Worm (Caenorhabditis elegans) whole organism, L3 larva: ENCODE measurements around the gene fbxb-112.
A peak's percentile ranks its signal among the peaks of the same experiment; 100 is the strongest.

ENCODE experiments used
- R02D3.7 ChIP-seq: fragments of 150-350 bp; optimal IDR thresholded peaks from 2 replicates; lab custom pipeline; 2014; ENCODE audit warnings: missing biosample characterization, missing genetic modification characterization
- ZK546.5 ChIP-seq: sonication (generic microtip); optimal IDR thresholded peaks from 2 replicates; lab custom pipeline; 2017; ENCODE audit warnings: missing biosample characterization, missing genetic modification characterization
- aly-2 ChIP-seq: fragments of 150-350 bp; optimal IDR thresholded peaks from 2 replicates; lab custom pipeline; 2014; ENCODE audit warnings: missing biosample characterization, missing genetic modification characterization
- ama-1 ChIP-seq: fragments of 150-350 bp; optimal IDR thresholded peaks from 2 replicates; lab custom pipeline; 2018
- ceh-82 ChIP-seq: fragments of 150-350 bp; optimal IDR thresholded peaks from 2 replicates; lab custom pipeline; 2014; ENCODE audit warnings: missing biosample characterization, missing genetic modification characterization
- egl-27 ChIP-seq: sonication (generic microtip); optimal IDR thresholded peaks from 4 replicates; lab custom pipeline; 2017; ENCODE audit warnings: missing biosample characterization, missing genetic modification reagents, missing genetic modification characterization
- elt-1 ChIP-seq: fragments of 150-350 bp; optimal IDR thresholded peaks from 2 replicates; lab custom pipeline; 2014; ENCODE audit warnings: missing biosample characterization, missing genetic modification characterization
- elt-2 ChIP-seq: sonication (generic microtip); optimal IDR thresholded peaks from 2 replicates; lab custom pipeline; 2016; ENCODE audit warnings: missing genetic modification reagents, mild to moderate bottlenecking, missing genetic modification characterization, missing compliant biosample characterization
- elt-3 ChIP-seq, 3 experiments: fragments of 150-350 bp in 1 of 3; sonication (generic microtip) in 2 of 3; optimal IDR thresholded peaks; 2 replicates in 2 of 3; 4 replicates in 1 of 3; lab custom pipeline; 2014 to 2017; ENCODE audit warnings: missing biosample characterization in 3 of 3, missing genetic modification characterization in 3 of 3
- fkh-10 ChIP-seq: sonication (generic microtip); optimal IDR thresholded peaks from 2 replicates; lab custom pipeline; 2017; ENCODE audit warnings: missing biosample characterization, missing genetic modification reagents, missing genetic modification characterization
- hmg-11 ChIP-seq: sonication (generic microtip); optimal IDR thresholded peaks from 2 replicates; lab custom pipeline; 2016; ENCODE audit warnings: missing genetic modification characterization, missing compliant biosample characterization
- jun-1 ChIP-seq: fragments of 150-350 bp; optimal IDR thresholded peaks from 2 replicates; lab custom pipeline; 2014; ENCODE audit warnings: missing biosample characterization, missing genetic modification reagents, missing genetic modification characterization
- lin-15B ChIP-seq: fragments of 150-350 bp; optimal IDR thresholded peaks from 2 replicates; lab custom pipeline; 2014; ENCODE audit warnings: missing biosample characterization, missing genetic modification characterization
- lin-39 ChIP-seq: fragments of 150-350 bp; optimal IDR thresholded peaks from 2 replicates; lab custom pipeline; 2018; ENCODE audit warnings: missing biosample characterization, missing genetic modification reagents, missing genetic modification characterization
- lsy-12 ChIP-seq: sonication (generic microtip); optimal IDR thresholded peaks from 2 replicates; lab custom pipeline; 2016; ENCODE audit warnings: mild to moderate bottlenecking, missing genetic modification characterization, missing compliant biosample characterization
- mdl-1 ChIP-seq: fragments of 150-350 bp; optimal IDR thresholded peaks from 2 replicates; lab custom pipeline; 2014; ENCODE audit warnings: missing biosample characterization, missing genetic modification characterization
- mml-1 ChIP-seq: fragments of 150-350 bp; sonication (generic microtip); optimal IDR thresholded peaks from 3 replicates; lab custom pipeline; 2014; ENCODE audit warnings: missing biosample characterization, missing genetic modification characterization
- nfya-1 ChIP-seq: sonication (generic microtip); optimal IDR thresholded peaks from 2 replicates; lab custom pipeline; 2017; ENCODE audit warnings: missing genetic modification characterization, mild to moderate bottlenecking, missing compliant biosample characterization, antibody characterized with exemption, moderate library complexity; ENCODE audit not compliant: insufficient read depth
- nhr-11 ChIP-seq: fragments of 150-350 bp; optimal IDR thresholded peaks from 2 replicates; lab custom pipeline; 2014; ENCODE audit warnings: missing biosample characterization, missing genetic modification characterization
- nhr-12 ChIP-seq: fragments of 150-350 bp; optimal IDR thresholded peaks from 2 replicates; lab custom pipeline; 2014; ENCODE audit warnings: missing biosample characterization, missing genetic modification characterization
- nhr-23 ChIP-seq: fragments of 150-350 bp; optimal IDR thresholded peaks from 2 replicates; lab custom pipeline; 2014; ENCODE audit warnings: missing biosample characterization, missing genetic modification reagents, missing genetic modification characterization
- nhr-237 ChIP-seq: fragments of 150-350 bp; optimal IDR thresholded peaks from 2 replicates; lab custom pipeline; 2014; ENCODE audit warnings: missing biosample characterization, missing genetic modification characterization
- nhr-25 ChIP-seq: sonication (generic microtip); optimal IDR thresholded peaks from 2 replicates; lab custom pipeline; 2017; ENCODE audit warnings: missing biosample characterization, missing genetic modification characterization
- nhr-28 ChIP-seq: fragments of 150-350 bp; optimal IDR thresholded peaks from 2 replicates; lab custom pipeline; 2014; ENCODE audit warnings: missing biosample characterization, missing genetic modification characterization
- nhr-43 ChIP-seq: sonication (generic microtip); optimal IDR thresholded peaks from 2 replicates; lab custom pipeline; 2016; ENCODE audit warnings: mild to moderate bottlenecking, missing genetic modification characterization, missing compliant biosample characterization; ENCODE audit not compliant: poor library complexity, severe bottlenecking
- nhr-76 ChIP-seq: fragments of 150-350 bp; sonication (generic microtip); optimal IDR thresholded peaks from 5 replicates; lab custom pipeline; 2014; ENCODE audit warnings: missing biosample characterization, missing genetic modification characterization
- nhr-77 ChIP-seq: fragments of 150-350 bp; optimal IDR thresholded peaks from 2 replicates; lab custom pipeline; 2014; ENCODE audit warnings: missing biosample characterization, missing genetic modification characterization
- pha-4 ChIP-seq: fragments of 150-350 bp; optimal IDR thresholded peaks from 2 replicates; lab custom pipeline; 2014; ENCODE audit warnings: missing biosample characterization, missing genetic modification reagents, missing genetic modification characterization
- pqm-1 ChIP-seq: fragments of 150-350 bp; optimal IDR thresholded peaks from 2 replicates; lab custom pipeline; 2017; ENCODE audit warnings: missing biosample characterization, missing genetic modification characterization, inconsistent platforms
- skn-1 ChIP-seq: fragments of 150-350 bp; optimal IDR thresholded peaks from 2 replicates; lab custom pipeline; 2014; ENCODE audit warnings: missing biosample characterization, missing genetic modification characterization
- snpc-4 ChIP-seq: fragments of 150-350 bp; optimal IDR thresholded peaks from 2 replicates; lab custom pipeline; 2014; ENCODE audit warnings: missing biosample characterization, missing genetic modification characterization
- unc-39 ChIP-seq: sonication (generic microtip); optimal IDR thresholded peaks from 4 replicates; lab custom pipeline; 2017; ENCODE audit warnings: missing biosample characterization, missing genetic modification characterization
- ztf-11 ChIP-seq: fragments of 150-350 bp; optimal IDR thresholded peaks from 2 replicates; lab custom pipeline; 2014; ENCODE audit warnings: missing biosample characterization, missing genetic modification characterization

Gene fbxb-112

DNA sequence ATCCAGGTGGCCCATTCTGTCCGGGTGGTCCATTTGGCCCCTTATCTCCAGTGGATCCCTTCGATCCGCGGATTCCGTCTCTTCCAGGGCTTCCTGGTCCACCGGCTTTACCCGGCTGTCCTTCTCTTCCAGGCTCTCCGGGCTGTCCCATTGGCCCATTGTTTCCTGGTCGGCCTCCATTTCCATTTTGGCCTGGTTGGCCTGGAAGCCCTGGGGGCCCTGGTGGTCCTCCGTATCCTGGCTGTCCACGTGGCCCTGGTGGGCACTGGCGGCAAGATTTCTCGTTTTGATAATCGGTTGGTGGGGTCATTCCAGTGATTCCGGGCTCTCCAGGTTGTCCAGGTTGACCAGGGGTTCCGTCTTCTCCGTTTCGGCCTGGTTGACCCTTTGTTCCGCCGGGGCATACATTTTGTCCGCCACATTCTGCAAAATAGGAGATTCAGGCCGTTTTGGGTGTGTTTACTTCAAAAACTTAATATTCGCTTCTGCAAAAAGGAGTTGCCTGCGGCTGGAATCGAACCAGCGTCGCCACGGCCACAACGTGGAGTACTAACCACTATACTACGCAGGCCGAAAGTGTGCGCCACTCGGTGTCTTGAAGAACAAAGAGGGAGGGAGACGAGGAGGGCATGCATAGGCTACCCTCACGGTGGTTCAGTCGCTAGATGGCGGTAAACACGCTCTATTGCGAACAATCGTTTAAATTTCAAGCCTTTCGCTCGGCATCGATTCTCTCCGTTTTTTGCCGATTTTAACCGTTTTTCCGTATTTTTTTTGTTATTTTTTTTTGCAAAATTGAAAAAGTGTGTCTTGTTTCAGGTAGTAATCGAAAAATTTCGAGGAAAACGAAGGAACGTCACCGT lies 30.3 kb downstream of the fbxb-112 start, which contains the start of gene W09G10.9:
Gene W09G10.9, plus strand, starts transcription at position 813 of the 863 bp plus-strand sequence.
- TF ChIP-seq lin-39 (tag; lab: Kevin White, UChicago): peak; percentile 31
- peak; percentile 73 for TF ChIP-seq lin-15B (tag; lab: Kevin White, UChicago)
- TF ChIP-seq pqm-1 (tag; lab: Kevin White, UChicago): peak; percentile 8
- TF ChIP-seq lsy-12 (tag; lab: Kevin White, UChicago): peak; percentile 4
- TF ChIP-seq nhr-25 (tag; lab: Kevin White, UChicago): peak; percentile 3
- TF ChIP-seq snpc-4 (tag; lab: Kevin White, UChicago): peak; percentile 25
- TF ChIP-seq mdl-1 (tag; lab: Kevin White, UChicago): no peak
- TF ChIP-seq jun-1 (tag; lab: Kevin White, UChicago): no peak
- TF ChIP-seq pha-4 (tag; lab: Kevin White, UChicago): peak; percentile 30
- TF ChIP-seq nhr-43 (tag; lab: Kevin White, UChicago): peak; percentile 38
- TF ChIP-seq nhr-23 (tag; lab: Kevin White, UChicago): peak; percentile 40
- no peak for TF ChIP-seq nhr-28 (tag; lab: Kevin White, UChicago)
- peak; percentile 27 for TF ChIP-seq skn-1 (tag; lab: Kevin White, UChicago)
- TF ChIP-seq nfya-1: peak; percentile 45
- TF ChIP-seq hmg-11 (tag; lab: Kevin White, UChicago): peak; percentile 79
- TF ChIP-seq nhr-77 (tag; lab: Kevin White, UChicago): no peak
- TF ChIP-seq elt-2 (tag; lab: Kevin White, UChicago): peak; percentile 42

- TF ChIP-seq snpc-4 (tag; lab: Kevin White, UChicago) (peak; percentile 2), nhr-43 (tag; lab: Kevin White, UChicago) (peak; percentile 33), lin-15B (tag; lab: Kevin White, UChicago) (peak; percentile 83), R02D3.7 (peak; percentile 14), nfya-1 (peak; percentile 75), nhr-23 (tag; lab: Kevin White, UChicago) (peak; percentile 70), lin-39 (tag; lab: Kevin White, UChicago) (peak; percentile 52), pha-4 (tag; lab: Kevin White, UChicago) (peak; percentile 49), nhr-11 (peak; percentile 42)
- TF ChIP-seq, all 47 proteins: peak for 9; not testable (repeated sequence) for 38
Measured at ce11 chrII:3523547-3523946, 32.6 kb downstream of the fbxb-112 start.

ce11 chrII:3524097-3524496 lies 33.2 kb downstream of the fbxb-112 start, which contains the start of gene col-72:
Gene col-72, minus strand, starts transcription at chrII:3524197.
- no peak for TF ChIP-seq ZK546.5
- no peak for TF ChIP-seq aly-2 (tag; lab: Kevin White, UChicago)
- no peak for TF ChIP-seq lin-15B (tag; lab: Kevin White, UChicago)
- no peak for TF ChIP-seq snpc-4 (tag; lab: Kevin White, UChicago)
- no peak for TF ChIP-seq nhr-237
- TF ChIP-seq unc-39: no peak
- TF ChIP-seq nhr-23 (tag; lab: Kevin White, UChicago): no peak
- TF ChIP-seq lsy-12 (tag; lab: Kevin White, UChicago): no peak
- no peak for TF ChIP-seq hmg-11 (tag; lab: Kevin White, UChicago)
- TF ChIP-seq ceh-82 (tag; lab: Kevin White, UChicago): no peak
- no peak for TF ChIP-seq nfya-1
- no peak for TF ChIP-seq ama-1
- TF ChIP-seq lin-39 (tag; lab: Kevin White, UChicago): no peak
- TF ChIP-seq elt-3 (tag; optimal IDR thresholded peaks at IDR 0.05; lab: Kevin White, UChicago): no peak
- no peak for TF ChIP-seq skn-1 (tag; lab: Kevin White, UChicago)
- TF ChIP-seq mml-1 (tag; lab: Kevin White, UChicago): no peak
- no peak for TF ChIP-seq pha-4 (tag; lab: Kevin White, UChicago)

- no peak for TF ChIP-seq mml-1 (tag; lab: Kevin White, UChicago)
- TF ChIP-seq nhr-12 (tag; lab: Kevin White, UChicago): no peak
- TF ChIP-seq egl-27 (tag; lab: Kevin White, UChicago): no peak
- TF ChIP-seq nfya-1: no peak
- no peak for TF ChIP-seq lin-15B (tag; lab: Kevin White, UChicago)
- TF ChIP-seq nhr-11: no peak
- no peak for TF ChIP-seq fkh-10 (GFP tag; lab: Kevin White, UChicago)
- no peak for TF ChIP-seq hmg-11 (tag; lab: Kevin White, UChicago)
- TF ChIP-seq nhr-28 (tag; lab: Kevin White, UChicago): no peak
- TF ChIP-seq jun-1 (tag; lab: Kevin White, UChicago): no peak
- no peak for TF ChIP-seq unc-39
- TF ChIP-seq lin-39 (tag; lab: Kevin White, UChicago): no peak
- TF ChIP-seq elt-3 (tag; optimal IDR thresholded peaks at IDR 0.05; lab: Kevin White, UChicago): no peak
- no peak for TF ChIP-seq nhr-237
- TF ChIP-seq elt-1: no peak
- no peak for TF ChIP-seq mdl-1 (tag; lab: Kevin White, UChicago)
- no peak for TF ChIP-seq ceh-82 (tag; lab: Kevin White, UChicago)
- TF ChIP-seq nhr-76 (tag; lab: Kevin White, UChicago): no peak
- TF ChIP-seq aly-2 (tag; lab: Kevin White, UChicago): no peak
- TF ChIP-seq ztf-11: no peak
- TF ChIP-seq, all 47 proteins: peak for 0
Measured at ce11 chrII:3527460-3527859, 36.6 kb downstream of the fbxb-112 start.
